Worm (Caenorhabditis elegans) whole organism, young adult: ENCODE results near the gene sri-25.

Experiments used
- B0019.2 ChIP-seq: fragments of 200-800 bp; sonication (Bioruptor generic); conservative IDR thresholded peaks from 2 replicates; pipeline ENCODE4 v1.3.6; 2022; ENCODE audit warnings: missing genetic modification reagents, missing genetic modification characterization, missing compliant biosample characterization
- B0035.1 ChIP-seq: sonication (generic microtip); optimal IDR thresholded peaks from 2 replicates; lab custom pipeline; 2016; ENCODE audit warnings: missing genetic modification characterization, mild to moderate bottlenecking, missing compliant biosample characterization, missing genotype, missing genetic modification reagents
- B0261.1 ChIP-seq: sonication (generic microtip); optimal IDR thresholded peaks from 2 replicates; lab custom pipeline; 2016; ENCODE audit warnings: mild to moderate bottlenecking, missing genetic modification characterization, moderate library complexity, missing compliant biosample characterization
- D2030.7 ChIP-seq: fragments of 200-800 bp; sonication (Bioruptor generic); IDR thresholded peaks from 2 replicates; pipeline ENCODE4 v1.3.6; 2022; ENCODE audit warnings: missing genetic modification reagents, missing genetic modification characterization, missing compliant biosample characterization
- F22D6.2 ChIP-seq: sonication (generic microtip); optimal IDR thresholded peaks from 2 replicates; lab custom pipeline; 2016; ENCODE audit warnings: mild to moderate bottlenecking, missing genetic modification characterization, missing compliant biosample characterization
- F37B4.10 ChIP-seq: fragments of 200-800 bp; sonication (Bioruptor generic); IDR thresholded peaks from 2 replicates; pipeline ENCODE4 v1.3.6; 2022; ENCODE audit warnings: missing genetic modification characterization, missing compliant biosample characterization
- F52B5.7 ChIP-seq: sonication (generic microtip); optimal IDR thresholded peaks from 2 replicates; lab custom pipeline; 2016; ENCODE audit warnings: mild to moderate bottlenecking, missing genetic modification characterization, missing compliant biosample characterization
- F55B11.4 ChIP-seq: sonication (generic microtip); optimal IDR thresholded peaks from 2 replicates; lab custom pipeline; 2016; ENCODE audit warnings: missing compliant biosample characterization, missing genetic modification characterization, borderline replicate concordance; ENCODE audit not compliant: insufficient read depth
- Y67H2A.10 ChIP-seq: fragments of 200-800 bp; sonication (Bioruptor generic); conservative IDR thresholded peaks from 2 replicates; pipeline ENCODE4 v1.3.6; 2022; ENCODE audit warnings: missing genetic modification reagents, missing genetic modification characterization, missing compliant biosample characterization
- ama-1 ChIP-seq, 3 experiments: fragments of 150-350 bp in 1 of 3; sonication (generic microtip) in 2 of 3; optimal IDR thresholded peaks; 2 replicates each; lab custom pipeline; 2014 to 2018; ENCODE audit warnings: missing biosample characterization in 2 of 3, missing genetic modification characterization in 2 of 3, missing genetic modification reagents in 2 of 3
- attf-5 ChIP-seq: fragments of 200-800 bp; sonication (Bioruptor generic); optimal IDR thresholded peaks from 2 replicates; lab custom pipeline; 2018; ENCODE audit warnings: mild to moderate bottlenecking, missing genetic modification characterization, missing compliant biosample characterization
- attf-6 ChIP-seq: fragments of 200-800 bp; sonication (Bioruptor generic); IDR thresholded peaks from 2 replicates; pipeline ENCODE4 v1.3.6; 2022; ENCODE audit warnings: missing genetic modification reagents, missing genetic modification characterization, missing compliant biosample characterization
- bed-2 ChIP-seq: fragments of 200-800 bp; sonication (Bioruptor generic); IDR thresholded peaks from 2 replicates; pipeline ENCODE4 v1.3.6; 2022; ENCODE audit warnings: missing genetic modification reagents, missing genetic modification characterization, missing compliant biosample characterization
- cebp-1 ChIP-seq, 2 experiments: fragments of 200-800 bp in 1 of 2; sonication (Bioruptor generic) in 1 of 2; sonication (generic microtip) in 1 of 2; IDR thresholded peaks in 1 of 2; optimal IDR thresholded peaks in 1 of 2; 2 replicates each; pipeline versions ENCODE4 v1.3.6 to Lab custom; 2017 to 2022; ENCODE audit warnings: missing compliant biosample characterization in 2 of 2, missing genetic modification characterization in 2 of 2, mild to moderate bottlenecking in 1 of 2, missing genetic modification reagents in 1 of 2, moderate library complexity in 1 of 2
- cebp-2 ChIP-seq: fragments of 200-800 bp; sonication (Bioruptor generic); IDR thresholded peaks from 2 replicates; pipeline ENCODE4 v1.3.6; 2022; ENCODE audit warnings: missing genetic modification characterization, missing compliant biosample characterization
- ceh-40 ChIP-seq: fragments of 200-800 bp; sonication (Bioruptor generic); IDR thresholded peaks from 2 replicates; pipeline ENCODE4 v1.3.6; 2022; ENCODE audit warnings: missing genetic modification characterization, missing compliant biosample characterization
- ceh-58 ChIP-seq: fragments of 200-800 bp; sonication (Bioruptor generic); IDR thresholded peaks from 2 replicates; pipeline ENCODE4 v1.3.6; 2022; ENCODE audit warnings: missing genetic modification characterization, missing compliant biosample characterization
- chd-7 ChIP-seq: sonication (generic microtip); optimal IDR thresholded peaks from 2 replicates; lab custom pipeline; 2016; ENCODE audit warnings: mild to moderate bottlenecking, missing genetic modification characterization, moderate library complexity, missing compliant biosample characterization
- dox-1 ChIP-seq: fragments of 200-800 bp; sonication (Bioruptor generic); IDR thresholded peaks from 2 replicates; pipeline ENCODE4 v1.3.6; 2022; ENCODE audit warnings: missing genetic modification reagents, missing genetic modification characterization, missing compliant biosample characterization
- dpl-1 ChIP-seq: fragments of 150-350 bp; optimal IDR thresholded peaks from 2 replicates; lab custom pipeline; 2014; ENCODE audit warnings: missing biosample characterization, missing genetic modification reagents, missing genetic modification characterization
- egl-18 ChIP-seq: fragments of 200-800 bp; sonication (Bioruptor generic); IDR thresholded peaks from 2 replicates; pipeline ENCODE4 v1.3.6; 2022; ENCODE audit warnings: missing genetic modification reagents, missing genetic modification characterization, missing compliant biosample characterization
- egl-44 ChIP-seq: fragments of 200-800 bp; sonication (Bioruptor generic); IDR thresholded peaks from 2 replicates; pipeline ENCODE4 v1.3.6; 2022; ENCODE audit warnings: missing genetic modification reagents, missing genetic modification characterization, missing compliant biosample characterization
- egrh-3 ChIP-seq: fragments of 200-800 bp; sonication (Bioruptor generic); IDR thresholded peaks from 2 replicates; pipeline ENCODE4 v1.3.6; 2022; ENCODE audit warnings: missing genetic modification reagents, missing genetic modification characterization, missing compliant biosample characterization
- ekl-4 ChIP-seq: fragments of 200-800 bp; sonication (Bioruptor generic); IDR thresholded peaks from 2 replicates; pipeline ENCODE4 v1.3.6; 2022; ENCODE audit warnings: missing genetic modification reagents, missing genetic modification characterization, missing compliant biosample characterization
- gei-17 ChIP-seq: fragments of 200-800 bp; sonication (Bioruptor generic); optimal IDR thresholded peaks from 2 replicates; lab custom pipeline; 2018; ENCODE audit warnings: mild to moderate bottlenecking, missing genetic modification characterization, missing compliant biosample characterization
- him-1 ChIP-seq: sonication (generic microtip); optimal IDR thresholded peaks from 2 replicates; lab custom pipeline; 2016; ENCODE audit warnings: missing genotype, missing genetic modification reagents, missing genetic modification characterization, missing compliant biosample characterization
- hmg-1.2 ChIP-seq: fragments of 200-800 bp; sonication (Bioruptor generic); IDR thresholded peaks from 2 replicates; pipeline ENCODE4 v1.3.6; 2022; ENCODE audit warnings: missing genetic modification reagents, missing genetic modification characterization, missing compliant biosample characterization
- let-607 ChIP-seq, 2 experiments: fragments of 200-800 bp in 1 of 2; sonication (Bioruptor generic) in 1 of 2; sonication (generic microtip) in 1 of 2; optimal IDR thresholded peaks; 2 replicates each; lab custom pipeline; 2016 to 2018; ENCODE audit warnings: mild to moderate bottlenecking in 2 of 2, missing compliant biosample characterization in 2 of 2, missing genetic modification characterization in 2 of 2, moderate library complexity in 2 of 2, missing genotype in 1 of 2
- lin-54 ChIP-seq: fragments of 200-800 bp; sonication (Bioruptor generic); optimal IDR thresholded peaks from 2 replicates; lab custom pipeline; 2018; ENCODE audit warnings: mild to moderate bottlenecking, missing genetic modification characterization, missing compliant biosample characterization
- madf-10 ChIP-seq: sonication (generic microtip); optimal IDR thresholded peaks from 2 replicates; lab custom pipeline; 2016; ENCODE audit warnings: mild to moderate bottlenecking, missing genetic modification characterization, missing compliant biosample characterization
- madf-3 ChIP-seq: fragments of 200-800 bp; sonication (Bioruptor generic); IDR thresholded peaks from 2 replicates; pipeline ENCODE4 v1.3.6; 2022; ENCODE audit warnings: missing genetic modification reagents, missing genetic modification characterization, missing compliant biosample characterization
- madf-8 ChIP-seq: fragments of 200-800 bp; sonication (Bioruptor generic); conservative IDR thresholded peaks from 2 replicates; pipeline ENCODE4 v1.3.6; 2022; ENCODE audit warnings: missing genetic modification reagents, missing genetic modification characterization, missing compliant biosample characterization
- mel-28 ChIP-seq: sonication (generic microtip); optimal IDR thresholded peaks from 2 replicates; lab custom pipeline; 2016; ENCODE audit warnings: borderline replicate concordance, mild to moderate bottlenecking, missing genetic modification characterization, missing compliant biosample characterization
- nhr-179 ChIP-seq: sonication (generic microtip); optimal IDR thresholded peaks from 2 replicates; lab custom pipeline; 2016; ENCODE audit warnings: mild to moderate bottlenecking, missing genetic modification characterization, missing compliant biosample characterization
- nhr-27 ChIP-seq: fragments of 200-800 bp; sonication (Bioruptor generic); optimal IDR thresholded peaks from 2 replicates; lab custom pipeline; 2018; ENCODE audit warnings: mild to moderate bottlenecking, missing genetic modification characterization, moderate library complexity, missing compliant biosample characterization
- nhr-80 ChIP-seq: sonication (generic microtip); optimal IDR thresholded peaks from 2 replicates; lab custom pipeline; 2016; ENCODE audit warnings: missing genetic modification characterization, missing compliant biosample characterization
- rec-8 ChIP-seq, 2 experiments: sonication (generic microtip); optimal IDR thresholded peaks; 2 replicates each; lab custom pipeline; 2016; ENCODE audit warnings: mild to moderate bottlenecking in 2 of 2, missing genetic modification characterization in 2 of 2, missing genetic modification reagents in 2 of 2, missing genotype in 2 of 2, missing biosample characterization in 1 of 2, missing compliant biosample characterization in 1 of 2, moderate library complexity in 1 of 2
- repo-1 ChIP-seq: sonication (generic microtip); optimal IDR thresholded peaks from 2 replicates; lab custom pipeline; 2017; ENCODE audit warnings: mild to moderate bottlenecking, missing genetic modification characterization, missing compliant biosample characterization
- sea-2 ChIP-seq: fragments of 200-800 bp; sonication (Bioruptor generic); IDR thresholded peaks from 2 replicates; pipeline ENCODE4 v1.3.6; 2022; ENCODE audit warnings: missing genetic modification characterization, missing compliant biosample characterization
- sptf-2 ChIP-seq: fragments of 200-800 bp; sonication (Bioruptor generic); optimal IDR thresholded peaks from 2 replicates; lab custom pipeline; 2018; ENCODE audit warnings: mild to moderate bottlenecking, missing genetic modification characterization, missing compliant biosample characterization
- tbp1 ChIP-seq: fragments of 200-800 bp; sonication (Bioruptor generic); optimal IDR thresholded peaks from 2 replicates; lab custom pipeline; 2018; ENCODE audit warnings: mild to moderate bottlenecking, missing genetic modification characterization, missing compliant biosample characterization
- tbx-9 ChIP-seq: sonication (generic microtip); optimal IDR thresholded peaks from 2 replicates; lab custom pipeline; 2016; ENCODE audit warnings: borderline replicate concordance, missing genetic modification characterization, inconsistent platforms, missing compliant biosample characterization
- unc-62 ChIP-seq: fragments of 150-350 bp; optimal IDR thresholded peaks from 2 replicates; lab custom pipeline; 2014; ENCODE audit warnings: missing biosample characterization, missing genetic modification reagents, missing genetic modification characterization
- xnd-1 ChIP-seq: sonication (generic microtip); optimal IDR thresholded peaks from 2 replicates; lab custom pipeline; 2016; ENCODE audit warnings: missing genotype, missing genetic modification reagents, missing genetic modification characterization, missing compliant biosample characterization
- zim-3 ChIP-seq: sonication (generic microtip); optimal IDR thresholded peaks from 2 replicates; lab custom pipeline; 2017; ENCODE audit warnings: mild to moderate bottlenecking, missing genetic modification characterization, moderate library complexity, missing compliant biosample characterization
- ztf-22 ChIP-seq: fragments of 200-800 bp; sonication (Bioruptor generic); optimal IDR thresholded peaks from 2 replicates; lab custom pipeline; 2018; ENCODE audit warnings: mild to moderate bottlenecking, missing genetic modification characterization, moderate library complexity, missing compliant biosample characterization
- ztf-3 ChIP-seq: fragments of 200-800 bp; sonication (Bioruptor generic); optimal IDR thresholded peaks from 2 replicates; lab custom pipeline; 2018; ENCODE audit warnings: mild to moderate bottlenecking, missing genetic modification characterization, missing compliant biosample characterization
- ztf-6 ChIP-seq: fragments of 200-800 bp; sonication (Bioruptor generic); IDR thresholded peaks from 2 replicates; pipeline ENCODE4 v1.3.6; 2022; ENCODE audit warnings: missing genetic modification reagents, missing genetic modification characterization, missing compliant biosample characterization

sri-25 gene

ce11 chrV:15189567-15189966 lies 27.2 kb upstream of the sri-25 start, which contains the start of gene cyn-3:
cyn-3 (plus strand) TSS chrV:15189927.
- no peak for TF ChIP-seq tbx-9 (tag; lab: Kevin White, UChicago)
- no peak for TF ChIP-seq unc-62 (GFP tag; lab: Kevin White, UChicago)
- TF ChIP-seq ztf-3 (GFP tag; lab: Kevin White, UChicago): no peak
- no peak for TF ChIP-seq gei-17 (GFP tag; lab: Kevin White, UChicago)
- TF ChIP-seq egl-18 (GFP tag; lab: Robert Waterston, UW): no peak
- TF ChIP-seq ekl-4 (GFP tag; lab: Robert Waterston, UW): peak; percentile 71; the same call in 1 of the 2 replicates
- TF ChIP-seq tbp1 (GFP tag; lab: Kevin White, UChicago): peak; percentile 56
- no peak for TF ChIP-seq ceh-40 (GFP tag; lab: Robert Waterston, UW)
- no peak for TF ChIP-seq madf-3
- TF ChIP-seq hmg-1.2 (GFP tag; lab: Robert Waterston, UW): peak; percentile 54
- no peak for TF ChIP-seq F55B11.4 (tag; lab: Kevin White, UChicago)
- TF ChIP-seq Y67H2A.10: no peak
- no peak for TF ChIP-seq chd-7 (tag; lab: Kevin White, UChicago)
- TF ChIP-seq dox-1 (GFP tag; lab: Robert Waterston, UW): peak; percentile 75
- TF ChIP-seq xnd-1: peak; percentile 30
- TF ChIP-seq dpl-1 (GFP tag; lab: Kevin White, UChicago): peak; percentile 89
- TF ChIP-seq mel-28: no peak
- TF ChIP-seq him-1: no peak
- TF ChIP-seq cebp-1 (GFP tag; IDR thresholded peaks at IDR 0.05; lab: Robert Waterston, UW): no peak
- peak; percentile 67 for TF ChIP-seq cebp-1 (tag; optimal IDR thresholded peaks at IDR 0.05; lab: Kevin White, UChicago)
- TF ChIP-seq nhr-27 (tag; lab: Kevin White, UChicago): no peak
- TF ChIP-seq ceh-58 (GFP tag; lab: Robert Waterston, UW): no peak
- no peak for TF ChIP-seq let-607 (tag; optimal IDR thresholded peaks at IDR 0.05; lab: Kevin White, UChicago)
- no peak for TF ChIP-seq nhr-80
- no peak for TF ChIP-seq F22D6.2
- no peak for TF ChIP-seq repo-1
- no peak for TF ChIP-seq ama-1 (optimal IDR thresholded peaks at IDR 0.05; lab: Kevin White, UChicago)
- TF ChIP-seq ama-1 (GFP tag; optimal IDR thresholded peaks at IDR 0.05; lab: Kevin White, UChicago): no peak
- no peak for TF ChIP-seq cebp-2
- TF ChIP-seq lin-54: peak; percentile 99
- TF ChIP-seq egrh-3 (GFP tag; lab: Robert Waterston, UW): no peak
- no peak for TF ChIP-seq B0019.2 (GFP tag; lab: Robert Waterston, UW)
- TF ChIP-seq ztf-22 (GFP tag; lab: Kevin White, UChicago): no peak
- TF ChIP-seq madf-8: peak; percentile 54
- no peak for TF ChIP-seq zim-3 (tag; lab: Kevin White, UChicago)
- no peak for TF ChIP-seq B0035.1 (tag; lab: Kevin White, UChicago)
- TF ChIP-seq rec-8 (tag; optimal IDR thresholded peaks at IDR 0.05; lab: Kevin White, UChicago): no peak
- TF ChIP-seq attf-5 (GFP tag; lab: Kevin White, UChicago): peak; percentile 83
- no peak for TF ChIP-seq egl-44 (GFP tag; lab: Robert Waterston, UW)
- peak; percentile 50; the same call in 1 of the 2 replicates for TF ChIP-seq attf-6 (GFP tag; lab: Robert Waterston, UW)
- TF ChIP-seq sea-2 (GFP tag; lab: Robert Waterston, UW): no peak
- no peak; the same call in 1 of the 2 replicates for TF ChIP-seq ztf-6 (GFP tag; lab: Robert Waterston, UW)
- TF ChIP-seq B0261.1: peak; percentile 13
- TF ChIP-seq F37B4.10 (GFP tag; lab: Robert Waterston, UW): no peak
- peak; percentile 49; the same call in 1 of the 2 replicates for TF ChIP-seq D2030.7 (GFP tag; lab: Robert Waterston, UW)
- TF ChIP-seq sptf-2 (GFP tag; lab: Kevin White, UChicago): no peak
- TF ChIP-seq F52B5.7 (tag; lab: Kevin White, UChicago): no peak
- no peak for TF ChIP-seq madf-10
- TF ChIP-seq nhr-179: no peak
- TF ChIP-seq bed-2 (GFP tag; lab: Robert Waterston, UW): no peak
